Worm (Caenorhabditis elegans): Measurements from ENCODE around the gene nspg-4.

DNA sequence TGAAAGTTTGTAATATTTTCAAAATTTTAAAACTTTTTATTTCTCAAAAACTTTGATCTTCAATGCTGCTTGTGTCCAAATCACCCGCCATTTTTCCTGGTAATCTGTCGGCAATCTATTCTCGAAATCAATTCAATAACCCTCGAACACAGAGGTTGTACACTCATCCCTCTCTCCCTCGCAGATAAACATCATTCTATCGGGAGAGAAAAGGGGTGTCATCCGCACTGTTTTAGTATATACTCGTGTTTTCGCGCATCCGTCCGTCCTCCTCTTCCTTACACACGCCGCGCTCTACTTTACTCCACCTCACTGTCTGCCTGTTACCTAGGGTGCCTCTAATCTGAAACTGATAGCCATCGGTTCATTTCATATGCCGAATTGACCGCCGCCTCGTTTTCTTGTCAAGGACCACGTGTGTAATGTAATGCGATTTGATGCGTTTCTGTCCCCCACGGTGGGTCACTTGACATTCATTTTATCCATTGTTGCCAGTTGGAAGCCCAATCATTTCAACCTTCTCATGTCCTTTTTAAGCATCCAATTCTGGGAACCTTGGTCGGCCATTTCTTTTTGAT is 6.5 kb downstream of the nspg-4 start:
- TF ChIP-seq ceh-18 (tag; optimal IDR thresholded peaks at IDR 0.05) (no peak), lin-11 (tag; optimal IDR thresholded peaks at IDR 0.05) (no peak), elt-2 (tag; optimal IDR thresholded peaks at IDR 0.05) (no peak), ceh-22 (tag; optimal IDR thresholded peaks at IDR 0.05) (no peak)
